Worm (Caenorhabditis elegans) whole organism, L3 larva: ENCODE measurements around the gene R05A10.6.

Source experiments
- R02D3.7 ChIP-seq: fragments of 150-350 bp; optimal IDR thresholded peaks from 2 replicates; lab custom pipeline; 2014; ENCODE audit warnings: missing biosample characterization, missing genetic modification characterization
- ZK546.5 ChIP-seq: sonication (generic microtip); optimal IDR thresholded peaks from 2 replicates; lab custom pipeline; 2017; ENCODE audit warnings: missing biosample characterization, missing genetic modification characterization
- aly-2 ChIP-seq: fragments of 150-350 bp; optimal IDR thresholded peaks from 2 replicates; lab custom pipeline; 2014; ENCODE audit warnings: missing biosample characterization, missing genetic modification characterization
- ceh-16 ChIP-seq: sonication (generic microtip); optimal IDR thresholded peaks from 2 replicates; lab custom pipeline; 2017; ENCODE audit warnings: missing biosample characterization, missing genetic modification characterization
- ceh-28 ChIP-seq: fragments of 150-350 bp; optimal IDR thresholded peaks from 2 replicates; lab custom pipeline; 2014; ENCODE audit warnings: missing biosample characterization, missing genetic modification reagents, missing genetic modification characterization
- ceh-82 ChIP-seq: fragments of 150-350 bp; optimal IDR thresholded peaks from 2 replicates; lab custom pipeline; 2014; ENCODE audit warnings: missing biosample characterization, missing genetic modification characterization
- ceh-9 ChIP-seq: sonication (generic microtip); optimal IDR thresholded peaks from 2 replicates; lab custom pipeline; 2018; ENCODE audit warnings: missing biosample characterization, missing genetic modification characterization
- daf-12 ChIP-seq: fragments of 150-350 bp; optimal IDR thresholded peaks from 2 replicates; lab custom pipeline; 2014; ENCODE audit warnings: missing biosample characterization, missing genetic modification reagents, missing genetic modification characterization
- egl-27 ChIP-seq: sonication (generic microtip); optimal IDR thresholded peaks from 4 replicates; lab custom pipeline; 2017; ENCODE audit warnings: missing biosample characterization, missing genetic modification reagents, missing genetic modification characterization
- egl-5 ChIP-seq: fragments of 150-350 bp; optimal IDR thresholded peaks from 2 replicates; lab custom pipeline; 2017; ENCODE audit warnings: missing biosample characterization, missing genetic modification reagents, missing genetic modification characterization, inconsistent platforms
- elt-1 ChIP-seq: fragments of 150-350 bp; optimal IDR thresholded peaks from 2 replicates; lab custom pipeline; 2014; ENCODE audit warnings: missing biosample characterization, missing genetic modification characterization
- elt-2 ChIP-seq: sonication (generic microtip); optimal IDR thresholded peaks from 2 replicates; lab custom pipeline; 2016; ENCODE audit warnings: missing genetic modification reagents, mild to moderate bottlenecking, missing genetic modification characterization, missing compliant biosample characterization
- elt-3 ChIP-seq, 3 experiments: fragments of 150-350 bp in 1 of 3; sonication (generic microtip) in 2 of 3; optimal IDR thresholded peaks; 2 replicates in 2 of 3; 4 replicates in 1 of 3; lab custom pipeline; 2014 to 2017; ENCODE audit warnings: missing biosample characterization in 3 of 3, missing genetic modification characterization in 3 of 3
- eor-1 ChIP-seq, 2 experiments: fragments of 150-350 bp; optimal IDR thresholded peaks; 2 replicates each; lab custom pipeline; 2014 to 2018; ENCODE audit warnings: missing biosample characterization in 2 of 2, missing genetic modification characterization in 2 of 2
- fkh-10 ChIP-seq: sonication (generic microtip); optimal IDR thresholded peaks from 2 replicates; lab custom pipeline; 2017; ENCODE audit warnings: missing biosample characterization, missing genetic modification reagents, missing genetic modification characterization
- fkh-2 ChIP-seq: fragments of 150-350 bp; optimal IDR thresholded peaks from 2 replicates; lab custom pipeline; 2014; ENCODE audit warnings: missing biosample characterization, missing genetic modification reagents, missing genetic modification characterization
- hmg-11 ChIP-seq: sonication (generic microtip); optimal IDR thresholded peaks from 2 replicates; lab custom pipeline; 2016; ENCODE audit warnings: missing genetic modification characterization, missing compliant biosample characterization
- lin-15B ChIP-seq: fragments of 150-350 bp; optimal IDR thresholded peaks from 2 replicates; lab custom pipeline; 2014; ENCODE audit warnings: missing biosample characterization, missing genetic modification characterization
- lin-39 ChIP-seq: fragments of 150-350 bp; optimal IDR thresholded peaks from 2 replicates; lab custom pipeline; 2018; ENCODE audit warnings: missing biosample characterization, missing genetic modification reagents, missing genetic modification characterization
- lsy-12 ChIP-seq: sonication (generic microtip); optimal IDR thresholded peaks from 2 replicates; lab custom pipeline; 2016; ENCODE audit warnings: mild to moderate bottlenecking, missing genetic modification characterization, missing compliant biosample characterization
- mdl-1 ChIP-seq: fragments of 150-350 bp; optimal IDR thresholded peaks from 2 replicates; lab custom pipeline; 2014; ENCODE audit warnings: missing biosample characterization, missing genetic modification characterization
- nfya-1 ChIP-seq: sonication (generic microtip); optimal IDR thresholded peaks from 2 replicates; lab custom pipeline; 2017; ENCODE audit warnings: missing genetic modification characterization, mild to moderate bottlenecking, missing compliant biosample characterization, antibody characterized with exemption, moderate library complexity; ENCODE audit not compliant: insufficient read depth
- nhr-12 ChIP-seq: fragments of 150-350 bp; optimal IDR thresholded peaks from 2 replicates; lab custom pipeline; 2014; ENCODE audit warnings: missing biosample characterization, missing genetic modification characterization
- nhr-23 ChIP-seq: fragments of 150-350 bp; optimal IDR thresholded peaks from 2 replicates; lab custom pipeline; 2014; ENCODE audit warnings: missing biosample characterization, missing genetic modification reagents, missing genetic modification characterization
- nhr-237 ChIP-seq: fragments of 150-350 bp; optimal IDR thresholded peaks from 2 replicates; lab custom pipeline; 2014; ENCODE audit warnings: missing biosample characterization, missing genetic modification characterization
- nhr-25 ChIP-seq: sonication (generic microtip); optimal IDR thresholded peaks from 2 replicates; lab custom pipeline; 2017; ENCODE audit warnings: missing biosample characterization, missing genetic modification characterization
- nhr-43 ChIP-seq: sonication (generic microtip); optimal IDR thresholded peaks from 2 replicates; lab custom pipeline; 2016; ENCODE audit warnings: mild to moderate bottlenecking, missing genetic modification characterization, missing compliant biosample characterization; ENCODE audit not compliant: poor library complexity, severe bottlenecking
- nhr-67 ChIP-seq: fragments of 150-350 bp; optimal IDR thresholded peaks from 2 replicates; lab custom pipeline; 2014; ENCODE audit warnings: missing biosample characterization, missing genetic modification characterization
- nhr-76 ChIP-seq: fragments of 150-350 bp; sonication (generic microtip); optimal IDR thresholded peaks from 5 replicates; lab custom pipeline; 2014; ENCODE audit warnings: missing biosample characterization, missing genetic modification characterization
- skn-1 ChIP-seq: fragments of 150-350 bp; optimal IDR thresholded peaks from 2 replicates; lab custom pipeline; 2014; ENCODE audit warnings: missing biosample characterization, missing genetic modification characterization
- snpc-4 ChIP-seq: fragments of 150-350 bp; optimal IDR thresholded peaks from 2 replicates; lab custom pipeline; 2014; ENCODE audit warnings: missing biosample characterization, missing genetic modification characterization
- tbx-2 ChIP-seq: sonication (generic microtip); optimal IDR thresholded peaks from 2 replicates; lab custom pipeline; 2016; ENCODE audit warnings: mild to moderate bottlenecking, missing genetic modification characterization, missing compliant biosample characterization
- unc-39 ChIP-seq: sonication (generic microtip); optimal IDR thresholded peaks from 4 replicates; lab custom pipeline; 2017; ENCODE audit warnings: missing biosample characterization, missing genetic modification characterization
- unc-62 ChIP-seq: fragments of 150-350 bp; sonication (generic microtip); optimal IDR thresholded peaks from 4 replicates; lab custom pipeline; 2014; ENCODE audit warnings: missing biosample characterization, missing genetic modification reagents, missing genetic modification characterization
- zag-1 ChIP-seq: fragments of 150-350 bp; optimal IDR thresholded peaks from 2 replicates; lab custom pipeline; 2014; ENCODE audit warnings: missing biosample characterization, missing genetic modification characterization

Gene R05A10.6

ce11 chrIV:14177058-14177457, 11.5 kb downstream of the R05A10.6 start, which contains the start of gene R05A10.2:
Gene R05A10.2, plus strand, starts transcription at chrIV:14177271.
- TF ChIP-seq ceh-82 (tag; lab: Kevin White, UChicago) = no peak
- no peak for TF ChIP-seq ceh-16 (tag; lab: Kevin White, UChicago)
- no peak for TF ChIP-seq lin-39
- TF ChIP-seq aly-2 (tag; lab: Kevin White, UChicago) = no peak
- no peak for TF ChIP-seq ZK546.5
- no peak for TF ChIP-seq unc-39 (tag; lab: Kevin White, UChicago)
- TF ChIP-seq lsy-12 (tag; lab: Kevin White, UChicago) = no peak
- TF ChIP-seq nhr-12 (tag; lab: Kevin White, UChicago) = no peak
- TF ChIP-seq elt-3 (tag; optimal IDR thresholded peaks at IDR 0.05; lab: Kevin White, UChicago) = no peak
- TF ChIP-seq tbx-2 (tag; lab: Kevin White, UChicago) = no peak
- no peak for TF ChIP-seq fkh-10 (GFP tag; lab: Kevin White, UChicago)
- no peak for TF ChIP-seq egl-27 (tag; lab: Kevin White, UChicago)
- no peak for TF ChIP-seq daf-12 (tag; lab: Kevin White, UChicago)
- TF ChIP-seq skn-1 (tag; lab: Kevin White, UChicago) = no peak
- TF ChIP-seq elt-1 = no peak
- no peak for TF ChIP-seq zag-1
- no peak for TF ChIP-seq eor-1 (tag; optimal IDR thresholded peaks at IDR 0.05; lab: Kevin White, UChicago)

ce11 chrIV:14182077-14182476, 16.5 kb downstream of the R05A10.6 start, which contains the start of gene R05A10.1:
Gene R05A10.1, plus strand, starts transcription at chrIV:14182377.
- TF ChIP-seq ceh-82 (tag; lab: Kevin White, UChicago) = no peak
- no peak for TF ChIP-seq fkh-2
- TF ChIP-seq lsy-12 (tag; lab: Kevin White, UChicago) = no peak
- TF ChIP-seq fkh-10 (GFP tag; lab: Kevin White, UChicago) = no peak
- no peak for TF ChIP-seq elt-1
- TF ChIP-seq egl-5 (tag; lab: Kevin White, UChicago) = no peak
- TF ChIP-seq nhr-25 (tag; lab: Kevin White, UChicago) = no peak
- TF ChIP-seq ceh-16 (tag; lab: Kevin White, UChicago) = no peak
- TF ChIP-seq lin-39 = no peak
- no peak for TF ChIP-seq mdl-1 (tag; lab: Kevin White, UChicago)
- no peak for TF ChIP-seq unc-62 (GFP tag; lab: Kevin White, UChicago)
- no peak for TF ChIP-seq elt-2 (tag; lab: Kevin White, UChicago)
- TF ChIP-seq ceh-9 (tag; lab: Kevin White, UChicago) = no peak
- TF ChIP-seq unc-39 (tag; lab: Kevin White, UChicago) = no peak
- no peak for TF ChIP-seq elt-3 (tag; optimal IDR thresholded peaks at IDR 0.05; lab: Kevin White, UChicago)
- TF ChIP-seq daf-12 (tag; lab: Kevin White, UChicago) = no peak
- TF ChIP-seq nhr-23 = no peak

DNA sequence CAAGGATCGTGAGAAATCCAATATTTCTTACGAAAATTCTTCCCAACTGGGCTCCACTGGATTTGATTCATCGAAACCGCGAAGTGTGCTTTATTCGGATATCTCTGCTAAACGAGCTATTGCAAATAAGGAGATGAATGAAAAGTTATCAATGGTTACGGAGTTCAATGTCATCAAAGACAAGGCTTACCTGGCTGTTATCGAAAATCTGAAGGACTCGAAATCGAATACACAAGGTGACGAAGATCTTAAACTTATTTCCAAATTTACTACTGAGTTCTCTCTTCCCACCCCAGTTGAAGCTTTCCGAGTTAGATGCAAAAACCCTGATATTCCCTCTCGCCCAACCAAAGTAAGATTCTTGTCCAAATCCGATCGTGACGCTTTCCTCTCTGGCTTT, 20.7 kb downstream of the R05A10.6 start:
- TF ChIP-seq daf-12 (tag; lab: Kevin White, UChicago) (no peak), fkh-2 (no peak), nhr-12 (tag; lab: Kevin White, UChicago) (no peak), eor-1 (tag; optimal IDR thresholded peaks at IDR 0.05; lab: Kevin White, UChicago) (no peak), lin-15B (no peak), hmg-11 (tag; lab: Kevin White, UChicago) (no peak), nhr-76 (tag; lab: Kevin White, UChicago) (no peak), ceh-9 (tag; lab: Kevin White, UChicago) (no peak), nfya-1 (tag; lab: Kevin White, UChicago) (no peak)

- no peak for TF ChIP-seq elt-3 (tag; optimal IDR thresholded peaks at IDR 0.05; lab: Kevin White, UChicago)
- no peak for TF ChIP-seq nhr-67 (tag; lab: Kevin White, UChicago)
- TF ChIP-seq snpc-4 (tag; lab: Kevin White, UChicago) = no peak
- no peak for TF ChIP-seq nhr-76 (tag; lab: Kevin White, UChicago)
- no peak for TF ChIP-seq lin-15B
- no peak for TF ChIP-seq unc-39 (tag; lab: Kevin White, UChicago)
- no peak for TF ChIP-seq nfya-1 (tag; lab: Kevin White, UChicago)
- TF ChIP-seq nhr-43 (tag; lab: Kevin White, UChicago) = no peak
- no peak for TF ChIP-seq ceh-28
- no peak for TF ChIP-seq egl-5 (tag; lab: Kevin White, UChicago)
- TF ChIP-seq zag-1 = no peak
- TF ChIP-seq hmg-11 (tag; lab: Kevin White, UChicago) = no peak
- no peak for TF ChIP-seq daf-12 (tag; lab: Kevin White, UChicago)
- TF ChIP-seq nhr-25 (tag; lab: Kevin White, UChicago) = no peak
- TF ChIP-seq nhr-237 (tag; lab: Kevin White, UChicago) = no peak
- TF ChIP-seq R02D3.7 (tag; lab: Kevin White, UChicago) = no peak
- TF ChIP-seq egl-27 (tag; lab: Kevin White, UChicago) = no peak
Observed at ce11 chrIV:14191919-14192318, 26.3 kb downstream of the R05A10.6 start, which contains the start of gene K01G12.22. Gene K01G12.22, plus strand, starts transcription at chrIV:14192219.
